Fruit fly (Drosophila melanogaster): ENCODE results near the gene ltl.

DNA sequence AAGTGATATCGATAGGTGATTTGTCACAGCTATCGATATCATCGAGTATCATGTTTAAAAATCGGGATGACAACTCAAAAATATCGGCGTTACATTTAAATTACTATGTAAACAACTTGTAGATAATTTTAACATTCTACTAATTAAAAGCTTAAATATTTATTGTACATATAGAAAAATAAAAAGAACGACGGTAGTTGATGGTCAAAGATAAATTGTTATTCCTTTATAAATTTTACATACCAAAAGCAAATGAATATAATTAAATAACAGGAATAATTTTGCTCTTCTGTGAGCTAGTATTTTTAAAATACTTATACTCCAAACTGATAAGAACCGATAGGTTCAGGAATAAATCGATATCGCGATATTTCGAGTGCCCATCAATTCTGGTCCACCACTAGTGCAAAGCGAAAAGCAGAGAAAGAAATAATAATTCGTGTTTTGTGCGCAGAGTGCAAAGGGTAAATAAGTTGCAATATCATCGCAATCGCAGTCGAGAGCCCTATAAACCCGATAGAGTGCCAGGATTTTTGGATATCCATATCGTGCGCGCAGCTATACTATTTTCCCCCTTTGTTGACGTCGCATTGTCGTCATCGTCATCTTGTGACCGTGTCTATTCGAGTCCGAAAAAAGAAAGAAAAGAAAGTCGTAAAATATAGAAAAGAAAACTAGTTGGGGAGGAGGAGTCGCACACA lies 9.7 kb downstream of the ltl start, which contains the start of gene lqf:
- TF ChIP-seq sage (GFP tag; optimal IDR thresholded peaks at IDR 0.05): no peak
- no peak for TF ChIP-seq Jra (GFP tag; optimal IDR thresholded peaks at IDR 0.05)
- TF ChIP-seq Myc (optimal IDR thresholded peaks at IDR 0.05): peak; percentile 38
- no peak for TF ChIP-seq Hr83 (GFP tag; optimal IDR thresholded peaks at IDR 0.05; ENCODE audit: poor library complexity, severe bottlenecking)
- TF ChIP-seq GATAd (GFP tag; optimal IDR thresholded peaks at IDR 0.05): peak; percentile 56
- TF ChIP-seq OdsH (GFP tag; optimal IDR thresholded peaks at IDR 0.05): no peak
- no peak for TF ChIP-seq Hnf4 (GFP tag; optimal IDR thresholded peaks at IDR 0.05)
- TF ChIP-seq Vsx2 (GFP tag; optimal IDR thresholded peaks at IDR 0.05; ENCODE audit: partially characterized antibody): no peak
- TF ChIP-seq lola (GFP tag; optimal IDR thresholded peaks at IDR 0.05): no peak
- TF ChIP-seq pan (optimal IDR thresholded peaks at IDR 0.05): no peak
- no peak for TF ChIP-seq Sp1 (GFP tag; optimal IDR thresholded peaks at IDR 0.05)
- no peak for TF ChIP-seq usp (GFP tag; optimal IDR thresholded peaks at IDR 0.05)
